Worm (Caenorhabditis elegans) whole organism, L4 larva: ENCODE data around the gene sru-1.

Experiments used
- D1046.2 ChIP-seq: fragments of 200-800 bp; sonication (Bioruptor generic); IDR thresholded peaks from 2 replicates; pipeline ENCODE4 v1.3.6; 2022; ENCODE audit warnings: missing genetic modification characterization, missing compliant biosample characterization
- F26F4.8 ChIP-seq: fragments of 200-800 bp; sonication (Bioruptor generic); conservative IDR thresholded peaks from 2 replicates; pipeline ENCODE4 v1.3.6; 2022; ENCODE audit warnings: missing genetic modification characterization, missing compliant biosample characterization
- F49E8.2 ChIP-seq: sonication (generic microtip); optimal IDR thresholded peaks from 2 replicates; lab custom pipeline; 2016; ENCODE audit warnings: missing compliant biosample characterization, mild to moderate bottlenecking, missing genetic modification characterization, borderline replicate concordance
- T26A8.4 ChIP-seq: fragments of 200-800 bp; sonication (Bioruptor generic); IDR thresholded peaks from 2 replicates; pipeline ENCODE4 v1.3.6; 2022; ENCODE audit warnings: missing genetic modification characterization, missing compliant biosample characterization
- Y75B8A.6 ChIP-seq: fragments of 200-800 bp; sonication (Bioruptor generic); IDR thresholded peaks from 2 replicates; pipeline ENCODE4 v1.3.6; 2022; ENCODE audit warnings: missing genetic modification reagents, missing genetic modification characterization, missing compliant biosample characterization
- ZK337.2 ChIP-seq: fragments of 200-800 bp; sonication (Bioruptor generic); IDR thresholded peaks from 2 replicates; pipeline ENCODE4 v1.3.6; 2022; ENCODE audit warnings: missing genetic modification reagents, missing genetic modification characterization, missing compliant biosample characterization
- ZK546.5 ChIP-seq, 2 experiments: sonication (generic microtip); optimal IDR thresholded peaks; 2 replicates each; lab custom pipeline; 2017; ENCODE audit warnings: missing biosample characterization in 2 of 2, missing genetic modification characterization in 2 of 2
- ceh-44 ChIP-seq: fragments of 200-800 bp; sonication (Bioruptor generic); IDR thresholded peaks from 2 replicates; pipeline ENCODE4 v1.3.6; 2022; ENCODE audit warnings: missing genetic modification reagents, missing genetic modification characterization, missing compliant biosample characterization
- ceh-82 ChIP-seq: sonication (generic microtip); optimal IDR thresholded peaks from 2 replicates; lab custom pipeline; 2017; ENCODE audit warnings: missing biosample characterization, missing genetic modification characterization
- daf-16 ChIP-seq, 3 experiments: sonication (generic microtip); optimal IDR thresholded peaks; 2 replicates each; lab custom pipeline; 2016 to 2017; ENCODE audit warnings: missing genetic modification characterization in 3 of 3, missing genetic modification reagents in 3 of 3, mild to moderate bottlenecking in 2 of 3, missing compliant biosample characterization in 2 of 3, missing biosample characterization in 1 of 3, moderate library complexity in 1 of 3
- daf-8 ChIP-seq: fragments of 200-800 bp; sonication (Bioruptor generic); IDR thresholded peaks from 2 replicates; pipeline ENCODE4 v1.3.6; 2022; ENCODE audit warnings: missing genetic modification characterization, missing compliant biosample characterization
- dmd-8 ChIP-seq: fragments of 200-800 bp; sonication (Bioruptor generic); IDR thresholded peaks from 2 replicates; pipeline ENCODE4 v1.3.6; 2022; ENCODE audit warnings: missing genetic modification characterization, missing compliant biosample characterization
- dmd-9 ChIP-seq: fragments of 200-800 bp; sonication (Bioruptor generic); IDR thresholded peaks from 2 replicates; pipeline ENCODE4 v1.3.6; 2022; ENCODE audit warnings: missing genetic modification reagents, missing genetic modification characterization, missing compliant biosample characterization
- dve-1 ChIP-seq: sonication (generic microtip); optimal IDR thresholded peaks from 2 replicates; lab custom pipeline; 2017; ENCODE audit warnings: antibody characterized with exemption, mild to moderate bottlenecking, missing genetic modification characterization, missing compliant biosample characterization; ENCODE audit not compliant: insufficient read depth
- egl-43 ChIP-seq: fragments of 200-800 bp; sonication (Bioruptor generic); IDR thresholded peaks from 2 replicates; pipeline ENCODE4 v1.3.6; 2022; ENCODE audit warnings: missing genetic modification reagents, missing genetic modification characterization, missing compliant biosample characterization
- fkh-10 ChIP-seq: fragments of 150-350 bp; optimal IDR thresholded peaks from 2 replicates; lab custom pipeline; 2014; ENCODE audit warnings: missing biosample characterization, missing genetic modification reagents, missing genetic modification characterization
- fos-1 ChIP-seq: fragments of 150-350 bp; optimal IDR thresholded peaks from 2 replicates; lab custom pipeline; 2014; ENCODE audit warnings: missing biosample characterization, missing genetic modification characterization
- gei-8 ChIP-seq: fragments of 200-800 bp; sonication (Bioruptor generic); optimal IDR thresholded peaks from 2 replicates; lab custom pipeline; 2018; ENCODE audit warnings: mild to moderate bottlenecking, missing genetic modification characterization, missing compliant biosample characterization
- jun-1 ChIP-seq: fragments of 150-350 bp; optimal IDR thresholded peaks from 2 replicates; lab custom pipeline; 2014; ENCODE audit warnings: missing biosample characterization, missing genetic modification reagents, missing genetic modification characterization
- lin-38 ChIP-seq: fragments of 200-800 bp; sonication (Bioruptor generic); IDR thresholded peaks from 2 replicates; pipeline ENCODE4 v1.3.6; 2022; ENCODE audit warnings: missing genetic modification reagents, missing genetic modification characterization, missing compliant biosample characterization
- lir-3 ChIP-seq: sonication (generic microtip); optimal IDR thresholded peaks from 2 replicates; lab custom pipeline; 2016; ENCODE audit warnings: mild to moderate bottlenecking, missing genetic modification characterization, missing compliant biosample characterization
- lsy-2 ChIP-seq, 2 experiments: fragments of 150-350 bp in 1 of 2; sonication (generic microtip) in 1 of 2; optimal IDR thresholded peaks; 2 replicates each; lab custom pipeline; 2014 to 2017; ENCODE audit warnings: missing biosample characterization in 2 of 2, missing genetic modification characterization in 2 of 2
- madf-9 ChIP-seq: fragments of 200-800 bp; sonication (Bioruptor generic); conservative IDR thresholded peaks from 2 replicates; pipeline ENCODE4 v1.3.6; 2022; ENCODE audit warnings: missing genetic modification reagents, missing genetic modification characterization, missing compliant biosample characterization
- mxl-2 ChIP-seq: fragments of 200-800 bp; sonication (Bioruptor generic); conservative IDR thresholded peaks from 2 replicates; pipeline ENCODE4 v1.3.6; 2022; ENCODE audit warnings: missing genetic modification reagents, missing genetic modification characterization, missing compliant biosample characterization
- mxl-3 ChIP-seq: fragments of 200-800 bp; sonication (Bioruptor generic); optimal IDR thresholded peaks from 2 replicates; lab custom pipeline; 2018; ENCODE audit warnings: mild to moderate bottlenecking, missing genetic modification characterization, missing compliant biosample characterization
- nhr-102 ChIP-seq: sonication (generic microtip); optimal IDR thresholded peaks from 2 replicates; lab custom pipeline; 2016; ENCODE audit warnings: mild to moderate bottlenecking, missing genetic modification characterization, moderate library complexity, missing compliant biosample characterization
- nhr-11 ChIP-seq: fragments of 150-350 bp; optimal IDR thresholded peaks from 2 replicates; lab custom pipeline; 2014; ENCODE audit warnings: missing biosample characterization, missing genetic modification characterization
- nhr-237 ChIP-seq: sonication (generic microtip); optimal IDR thresholded peaks from 2 replicates; lab custom pipeline; 2017; ENCODE audit warnings: missing biosample characterization, missing genetic modification characterization
- nhr-28 ChIP-seq: fragments of 150-350 bp; optimal IDR thresholded peaks from 2 replicates; lab custom pipeline; 2014; ENCODE audit warnings: missing biosample characterization, missing genetic modification characterization
- nhr-48 ChIP-seq: sonication (generic microtip); optimal IDR thresholded peaks from 2 replicates; lab custom pipeline; 2016; ENCODE audit warnings: mild to moderate bottlenecking, missing genetic modification characterization, missing compliant biosample characterization
- nhr-76 ChIP-seq: fragments of 150-350 bp; optimal IDR thresholded peaks from 2 replicates; lab custom pipeline; 2014; ENCODE audit warnings: missing biosample characterization, missing genetic modification characterization
- pqm-1 ChIP-seq: sonication (generic microtip); optimal IDR thresholded peaks from 2 replicates; lab custom pipeline; 2017; ENCODE audit warnings: missing biosample characterization, missing genetic modification characterization
- rbr-2 ChIP-seq: sonication (generic microtip); optimal IDR thresholded peaks from 2 replicates; lab custom pipeline; 2016; ENCODE audit warnings: missing genotype, missing genetic modification characterization, missing compliant biosample characterization
- saeg-2 ChIP-seq: fragments of 200-800 bp; sonication (Bioruptor generic); IDR thresholded peaks from 2 replicates; pipeline ENCODE4 v1.3.6; 2022; ENCODE audit warnings: missing genetic modification reagents, missing genetic modification characterization, missing compliant biosample characterization
- spr-1 ChIP-seq: sonication (generic microtip); optimal IDR thresholded peaks from 2 replicates; lab custom pipeline; 2016; ENCODE audit warnings: mild to moderate bottlenecking, missing genetic modification characterization, missing compliant biosample characterization
- tag-97 ChIP-seq: fragments of 200-800 bp; sonication (Bioruptor generic); IDR thresholded peaks from 2 replicates; pipeline ENCODE4 v1.3.6; 2022; ENCODE audit warnings: missing genetic modification characterization, missing compliant biosample characterization
- tra-1 ChIP-seq: fragments of 200-800 bp; sonication (Bioruptor generic); IDR thresholded peaks from 2 replicates; pipeline ENCODE4 v1.3.6; 2022; ENCODE audit warnings: missing genetic modification reagents, missing genetic modification characterization, missing compliant biosample characterization
- unc-39 ChIP-seq: sonication (generic microtip); optimal IDR thresholded peaks from 2 replicates; lab custom pipeline; 2017; ENCODE audit warnings: missing biosample characterization, missing genetic modification characterization
- unc-62 ChIP-seq, 3 experiments: fragments of 150-350 bp in 1 of 3; sonication (generic microtip); optimal IDR thresholded peaks in 2 of 3; peaks in 1 of 3; 1 replicate in 1 of 3; 2 replicates in 2 of 3; lab custom pipeline; 2014 to 2017; ENCODE audit warnings: missing biosample characterization in 3 of 3, missing genetic modification characterization in 3 of 3, missing genetic modification reagents in 3 of 3, missing genotype in 1 of 3
- zag-1 ChIP-seq: fragments of 150-350 bp; optimal IDR thresholded peaks from 2 replicates; lab custom pipeline; 2014; ENCODE audit warnings: missing biosample characterization, missing genetic modification characterization
- zip-2 ChIP-seq: fragments of 150-350 bp; optimal IDR thresholded peaks from 2 replicates; lab custom pipeline; 2014; ENCODE audit warnings: missing biosample characterization, missing genetic modification characterization

Gene sru-1

ce11 chrIV:9477135-9477928, 11.1 kb upstream of the sru-1 start, which contains the start of gene wrt-3 (continued):
- TF ChIP-seq unc-62 (GFP tag; optimal IDR thresholded peaks at IDR 0.05 in 1 of 2; lab: Kevin White, UChicago), result peak in 1 of 2 experiments; percentile 82
- TF ChIP-seq unc-62 (tag; optimal IDR thresholded peaks at IDR 0.05; lab: Kevin White, UChicago), result no peak
- TF ChIP-seq nhr-11 (tag; lab: Kevin White, UChicago), result no peak
- peak; percentile 79 for TF ChIP-seq tra-1 (GFP tag; lab: Robert Waterston, UW)
- TF ChIP-seq F49E8.2 (tag; lab: Kevin White, UChicago), result peak; percentile 42
- no peak for TF ChIP-seq fkh-10 (GFP tag; lab: Kevin White, UChicago)
- no peak for TF ChIP-seq T26A8.4 (GFP tag; lab: Robert Waterston, UW)
- 0 out of 2 replicates have a peak, but pooled peaks have one; percentile 20 for TF ChIP-seq mxl-2 (GFP tag; lab: Robert Waterston, UW)
- no peak for TF ChIP-seq egl-43
- TF ChIP-seq lsy-2 (tag; optimal IDR thresholded peaks at IDR 0.05; lab: Kevin White, UChicago), result peak in 1 of 2 experiments; percentile 12
- TF ChIP-seq dmd-9 (GFP tag; lab: Robert Waterston, UW), result no peak; the same call in 1 of the 2 replicates
- no peak for TF ChIP-seq nhr-76 (tag; lab: Kevin White, UChicago)
- no peak for TF ChIP-seq daf-8 (GFP tag; lab: Robert Waterston, UW)
- TF ChIP-seq D1046.2 (GFP tag; lab: Robert Waterston, UW), result peak; percentile 92
- no peak; the same call in 1 of the 2 replicates for TF ChIP-seq Y75B8A.6 (GFP tag; lab: Robert Waterston, UW)
- TF ChIP-seq ceh-44 (GFP tag; lab: Robert Waterston, UW), result peak; percentile 88; the same call in 1 of the 2 replicates
- TF ChIP-seq lir-3 (tag; lab: Kevin White, UChicago), result peak; percentile 80
- no peak for TF ChIP-seq unc-39 (tag; lab: Kevin White, UChicago)
- no peak for TF ChIP-seq fos-1 (tag; lab: Kevin White, UChicago)
- no peak for TF ChIP-seq jun-1 (tag; lab: Kevin White, UChicago)
- TF ChIP-seq mxl-3, result peak; percentile 60
- TF ChIP-seq zag-1 (tag; lab: Kevin White, UChicago), result no peak
- TF ChIP-seq nhr-28 (tag; lab: Kevin White, UChicago), result peak; percentile 13
- TF ChIP-seq saeg-2 (GFP tag; lab: Robert Waterston, UW), result no peak; the same call in 1 of the 2 replicates
- TF ChIP-seq daf-16 (GFP tag; optimal IDR thresholded peaks at IDR 0.05; lab: Kevin White, UChicago), result peak; percentile 71 to 95
- TF ChIP-seq daf-16 (tag; optimal IDR thresholded peaks at IDR 0.05; lab: Kevin White, UChicago), result no peak
- peak; percentile 62 for TF ChIP-seq rbr-2
- peak; percentile 76 for TF ChIP-seq nhr-48 (tag; lab: Kevin White, UChicago)
- no peak for TF ChIP-seq zip-2 (tag; lab: Kevin White, UChicago)
- TF ChIP-seq spr-1 (tag; lab: Kevin White, UChicago), result peak; percentile 74
- no peak for TF ChIP-seq lin-38 (GFP tag; lab: Robert Waterston, UW)

ce11 chrIV:9480936-9481335, 7.5 kb upstream of the sru-1 start, which contains the start of gene cng-3:
Gene cng-3, minus strand, starts transcription at chrIV:9481037.
- no peak for TF ChIP-seq ceh-82 (tag; lab: Kevin White, UChicago)
- TF ChIP-seq F26F4.8 (GFP tag; lab: Robert Waterston, UW), result no peak
- TF ChIP-seq ZK546.5 (tag; optimal IDR thresholded peaks at IDR 0.05; lab: Kevin White, UChicago), result no peak
- no peak for TF ChIP-seq nhr-237
- no peak for TF ChIP-seq madf-9
- no peak for TF ChIP-seq gei-8 (GFP tag; lab: Kevin White, UChicago)
- TF ChIP-seq mxl-3, result no peak
- TF ChIP-seq F49E8.2 (tag; lab: Kevin White, UChicago), result no peak
- no peak for TF ChIP-seq egl-43
- no peak for TF ChIP-seq pqm-1 (tag; lab: Kevin White, UChicago)
- TF ChIP-seq tag-97, result no peak
- TF ChIP-seq nhr-102 (tag; lab: Kevin White, UChicago), result no peak
- TF ChIP-seq lin-38 (GFP tag; lab: Robert Waterston, UW), result no peak
- no peak for TF ChIP-seq dmd-8 (GFP tag; lab: Robert Waterston, UW)
- no peak for TF ChIP-seq dve-1 (tag; lab: Kevin White, UChicago)
- no peak for TF ChIP-seq ZK337.2 (GFP tag; lab: Robert Waterston, UW)
